Worm (Caenorhabditis elegans): ENCODE data around the gene mltn-13.

ce11 chrX:4490400-4490799 lies 42.2 kb upstream of the mltn-13 start:
- no peak for TF ChIP-seq lsy-2 (tag; optimal IDR thresholded peaks at IDR 0.05)
- TF ChIP-seq elt-3 (tag; optimal IDR thresholded peaks at IDR 0.05) = no peak
- no peak for TF ChIP-seq fos-1 (tag; optimal IDR thresholded peaks at IDR 0.05)
- no peak for TF ChIP-seq mdl-1 (tag; optimal IDR thresholded peaks at IDR 0.05)
- TF ChIP-seq unc-62 (GFP tag; optimal IDR thresholded peaks at IDR 0.05) = no peak
- TF ChIP-seq snpc-4 (tag; optimal IDR thresholded peaks at IDR 0.05) = no peak
- TF ChIP-seq zag-1 (tag; optimal IDR thresholded peaks at IDR 0.05) = no peak
- TF ChIP-seq ztf-4 (tag; optimal IDR thresholded peaks at IDR 0.05) = no peak
- no peak for TF ChIP-seq skn-1 (tag; optimal IDR thresholded peaks at IDR 0.05)
- no peak for TF ChIP-seq nhr-21 (tag; optimal IDR thresholded peaks at IDR 0.05)
- TF ChIP-seq nhr-12 (tag; optimal IDR thresholded peaks at IDR 0.05) = no peak

Data from whole organism, L2 larva.